Fruit fly (Drosophila melanogaster) Kc167 (cell line): ENCODE data around the gene Pif1.

Experiments
- insv ChIP-seq: fragments of >200 bp; optimal IDR thresholded peaks from 3 replicates; lab custom pipeline; 2018; ENCODE audit warnings: missing external identifiers
- psq ChIP-seq: fragments of >200 bp; optimal IDR thresholded peaks from 2 replicates; lab custom pipeline; 2017; ENCODE audit warnings: missing external identifiers

DNA sequence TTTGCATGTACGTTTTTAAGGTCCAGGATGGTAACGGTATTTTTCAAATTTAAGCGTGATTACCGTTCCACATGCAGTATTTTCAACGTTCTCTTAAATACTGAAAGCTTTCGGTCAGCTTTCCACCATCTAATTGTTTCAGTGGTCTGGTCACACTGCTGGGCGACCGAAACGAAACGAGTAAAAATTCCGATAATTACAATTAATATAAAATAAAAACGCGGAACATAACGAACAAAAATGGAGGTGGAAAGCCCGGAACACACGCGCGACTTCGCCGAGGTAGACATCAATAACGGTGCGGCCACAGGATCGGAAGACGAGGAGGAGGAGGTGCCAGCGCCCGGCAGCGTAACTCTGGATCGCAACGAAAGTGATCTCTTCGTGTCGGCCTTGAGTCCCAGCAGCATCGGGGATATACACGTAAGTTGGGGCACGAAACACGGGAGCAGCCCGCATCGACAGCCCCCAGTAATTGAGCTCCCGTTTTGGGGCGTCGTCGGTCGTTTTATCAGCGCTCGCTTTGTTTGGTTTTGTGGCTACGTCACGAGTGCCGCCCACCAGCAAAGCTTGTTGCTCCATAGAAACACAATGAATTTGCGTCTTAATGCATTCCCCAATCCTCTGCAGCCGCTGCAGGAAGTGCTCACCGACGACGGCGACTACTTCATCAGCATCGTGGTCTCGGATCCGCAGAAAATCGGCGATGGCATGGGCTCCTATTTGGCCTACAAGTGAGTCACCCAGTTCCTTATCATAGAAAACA, 20.1 kb downstream of the Pif1 start, which contains the start of gene Snx1:
- no peak for TF ChIP-seq insv (lab: Kevin White, UChicago)
- no peak for TF ChIP-seq psq (lab: Kevin White, UChicago)
